Fruit fly (Drosophila melanogaster): ENCODE data around the gene CG10097.

The CG10097 gene

dm6 chr3R:12350497-12350896 is 45.3 kb downstream of the CG10097 start, which contains the start of gene CG10038 (continued):
- TF ChIP-seq Mad (GFP tag; optimal IDR thresholded peaks at IDR 0.05): peak; percentile 36
- no peak for TF ChIP-seq pros (GFP tag; optimal IDR thresholded peaks at IDR 0.05)
- no peak for TF ChIP-seq CG11695 (GFP tag; IDR thresholded peaks at IDR 0.05)
- TF ChIP-seq stwl (tag; optimal IDR thresholded peaks at IDR 0.05): peak; percentile 87
- TF ChIP-seq luna (GFP tag; optimal IDR thresholded peaks at IDR 0.05): no peak
- TF ChIP-seq pan (optimal IDR thresholded peaks at IDR 0.05): no peak
- no peak for TF ChIP-seq pan (GFP tag; optimal IDR thresholded peaks at IDR 0.05 in 1 of 2, IDR thresholded peaks at IDR 0.05 in 1 of 2)
- TF ChIP-seq HmgZ (tag; optimal IDR thresholded peaks at IDR 0.05): peak; percentile 76
- TF ChIP-seq Hr51 (GFP tag; optimal IDR thresholded peaks at IDR 0.05): peak; percentile 43 to 53
- TF ChIP-seq pho (GFP tag; optimal IDR thresholded peaks at IDR 0.05): peak; percentile 31
- no peak for TF ChIP-seq chm (GFP tag; IDR thresholded peaks at IDR 0.05)
- no peak for TF ChIP-seq pfk (GFP tag; optimal IDR thresholded peaks at IDR 0.05)
- TF ChIP-seq klu (GFP tag; IDR thresholded peaks at IDR 0.05): no peak
- no peak for TF ChIP-seq gt (GFP tag; IDR thresholded peaks at IDR 0.05)
- TF ChIP-seq Bgb (GFP tag; IDR thresholded peaks at IDR 0.05; ENCODE audit: partially characterized antibody): peak; percentile 97
- no peak for TF ChIP-seq CG8281 (tag; optimal IDR thresholded peaks at IDR 0.05)
- no peak for TF ChIP-seq CG4707 (GFP tag; optimal IDR thresholded peaks at IDR 0.05)
- no peak for TF ChIP-seq CG17612 (GFP tag; IDR thresholded peaks at IDR 0.05)
- no peak for TF ChIP-seq CG15479 (GFP tag; optimal IDR thresholded peaks at IDR 0.05)
- no peak for TF ChIP-seq CG4328 (GFP tag; optimal IDR thresholded peaks at IDR 0.05)
- TF ChIP-seq her (GFP tag; optimal IDR thresholded peaks at IDR 0.05): no peak
- TF ChIP-seq gro (GFP tag; optimal IDR thresholded peaks at IDR 0.05): no peak
- no peak for TF ChIP-seq ash1 (GFP tag; optimal IDR thresholded peaks at IDR 0.05)
- no peak for TF ChIP-seq HLH54F (GFP tag; optimal IDR thresholded peaks at IDR 0.05)
- TF ChIP-seq CG14710 (tag; optimal IDR thresholded peaks at IDR 0.05): peak; percentile 52
- no peak for TF ChIP-seq hth (optimal IDR thresholded peaks at IDR 0.05)
- TF ChIP-seq CG11696 (GFP tag; IDR thresholded peaks at IDR 0.05): no peak
- no peak for TF ChIP-seq salm (tag; optimal IDR thresholded peaks at IDR 0.05)
- no peak for TF ChIP-seq tll (GFP tag; optimal IDR thresholded peaks at IDR 0.05)
- TF ChIP-seq CG6272 (GFP tag; IDR thresholded peaks at IDR 0.05): peak; percentile 68
- TF ChIP-seq dmrt99B (tag; optimal IDR thresholded peaks at IDR 0.05): no peak
- TF ChIP-seq cas (GFP tag; IDR thresholded peaks at IDR 0.05): no peak
- TF ChIP-seq Dll (GFP tag; IDR thresholded peaks at IDR 0.05; ENCODE audit: partially characterized antibody): peak; percentile 93
- TF ChIP-seq pita (GFP tag; optimal IDR thresholded peaks at IDR 0.05): no peak
- TF ChIP-seq ems (GFP tag; optimal IDR thresholded peaks at IDR 0.05): no peak
- TF ChIP-seq Meics (GFP tag; optimal IDR thresholded peaks at IDR 0.05): peak; percentile 35
- TF ChIP-seq CG11247 (GFP tag; IDR thresholded peaks at IDR 0.05): peak; percentile 22; the same call in 1 of the 2 replicates
- peak; percentile 38 for TF ChIP-seq Nf-YC (tag; optimal IDR thresholded peaks at IDR 0.05)
- peak; percentile 89 for TF ChIP-seq sna (GFP tag; IDR thresholded peaks at IDR 0.05; ENCODE audit: partially characterized antibody)
- TF ChIP-seq CG8388 (GFP tag; optimal IDR thresholded peaks at IDR 0.05): no peak
- TF ChIP-seq CG5245 (GFP tag; optimal IDR thresholded peaks at IDR 0.05): peak; percentile 10
- TF ChIP-seq NFAT (GFP tag; IDR thresholded peaks at IDR 0.05): no peak; the same call in 1 of the 2 replicates
- TF ChIP-seq disco-r (GFP tag; optimal IDR thresholded peaks at IDR 0.05): no peak
- TF ChIP-seq CG14441 (GFP tag; IDR thresholded peaks at IDR 0.05): no peak
- TF ChIP-seq bab2 (GFP tag; optimal IDR thresholded peaks at IDR 0.05): no peak
- no peak for TF ChIP-seq CG7271 (tag; optimal IDR thresholded peaks at IDR 0.05)
- TF ChIP-seq CG5953 (GFP tag; IDR thresholded peaks at IDR 0.05): no peak
- TF ChIP-seq dimm (GFP tag; IDR thresholded peaks at IDR 0.05): no peak
- peak; percentile 86 for TF ChIP-seq row (GFP tag; IDR thresholded peaks at IDR 0.05)
- TF ChIP-seq CG31441 (GFP tag; IDR thresholded peaks at IDR 0.05): peak; percentile 43; the same call in 1 of the 2 replicates
- no peak for TF ChIP-seq sug (tag; optimal IDR thresholded peaks at IDR 0.05)
- no peak for TF ChIP-seq Awh (GFP tag; IDR thresholded peaks at IDR 0.05)
